Worm (Caenorhabditis elegans) whole organism, L4/young adult: ENCODE measurements around the gene F15E6.6.

Experiments used
- W03F9.2 ChIP-seq: fragments of 150-350 bp; optimal IDR thresholded peaks from 2 replicates; lab custom pipeline; 2014; ENCODE audit warnings: missing biosample characterization, missing genetic modification characterization
- dao-5 ChIP-seq: sonication (generic microtip); optimal IDR thresholded peaks from 2 replicates; lab custom pipeline; 2016; ENCODE audit warnings: missing genotype, missing genetic modification characterization, moderate library complexity, missing compliant biosample characterization
- him-1 ChIP-seq: sonication (generic microtip); optimal IDR thresholded peaks from 2 replicates; lab custom pipeline; 2016; ENCODE audit warnings: missing genotype, missing genetic modification reagents, missing genetic modification characterization, missing compliant biosample characterization

DNA sequence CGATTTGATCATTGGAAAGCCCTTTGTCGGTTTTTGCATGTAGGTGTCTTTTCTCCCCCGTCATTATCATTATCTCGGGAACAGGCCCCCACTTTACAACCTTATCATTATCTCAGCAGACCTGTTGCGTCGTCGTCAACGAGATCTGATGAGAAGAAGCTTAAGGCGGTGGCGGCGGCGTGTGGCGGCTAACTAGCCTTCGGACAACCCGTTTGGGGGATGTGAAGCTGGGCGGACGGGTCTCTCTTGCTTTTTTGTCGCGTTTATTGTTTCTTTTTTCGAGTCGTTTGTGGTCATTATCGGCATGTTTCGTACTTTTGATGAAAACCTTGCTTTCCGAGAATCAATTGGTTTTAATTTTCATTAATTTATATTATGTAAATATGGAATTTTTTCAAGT, 16.1 kb upstream of the F15E6.6 start:
- TF ChIP-seq him-1 (no peak), W03F9.2 (tag; lab: Kevin White, UChicago) (no peak), dao-5 (no peak)
